Fruit fly (Drosophila melanogaster): ENCODE results near the gene Tpt.

Tpt gene

DNA sequence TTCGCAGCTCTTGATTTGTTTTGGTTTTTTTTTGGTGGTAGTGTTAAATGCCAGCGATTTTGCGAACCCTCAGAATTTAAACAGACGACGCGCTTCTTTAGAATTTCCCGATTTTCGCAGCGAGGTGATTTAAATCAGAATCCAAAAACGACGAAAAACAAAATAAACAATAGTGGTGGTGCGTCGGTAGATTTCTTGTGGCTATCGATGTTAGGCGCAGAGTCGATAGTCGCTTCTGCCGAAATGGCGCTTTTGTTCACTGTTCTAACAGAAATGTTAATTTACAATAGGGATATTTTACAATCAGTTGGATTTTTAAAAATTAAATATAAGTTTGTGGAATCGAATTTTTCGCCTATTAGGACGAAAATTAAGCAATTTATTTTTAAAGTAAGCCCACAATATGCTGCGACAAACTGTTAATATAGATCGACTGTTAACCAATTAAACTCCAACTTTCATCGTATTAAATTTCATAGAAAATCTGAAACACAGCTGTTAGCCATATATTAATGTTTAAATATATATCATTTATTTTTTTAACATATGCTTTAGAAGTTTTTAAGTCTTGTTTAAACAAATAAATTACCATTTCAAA is 44.2 kb upstream of the Tpt start, which contains the start of gene CG6983 (continued):
- TF ChIP-seq CG9609 (GFP tag; optimal IDR thresholded peaks at IDR 0.05) (no peak), CG18619 (GFP tag; optimal IDR thresholded peaks at IDR 0.05) (no peak), CG32772 (GFP tag; IDR thresholded peaks at IDR 0.05) (no peak), repo (GFP tag; optimal IDR thresholded peaks at IDR 0.05) (no peak), Side (GFP tag; optimal IDR thresholded peaks at IDR 0.05) (no peak), MBD-R2 (GFP tag; IDR thresholded peaks at IDR 0.05) (peak; percentile 31), CG4854 (GFP tag; optimal IDR thresholded peaks at IDR 0.05) (no peak), zfh2 (GFP tag; optimal IDR thresholded peaks at IDR 0.05) (no peak), sima (GFP tag; optimal IDR thresholded peaks at IDR 0.05) (no peak), CG6689 (GFP tag; IDR thresholded peaks at IDR 0.05) (no peak), TFAM (GFP tag; optimal IDR thresholded peaks at IDR 0.05) (no peak), her (GFP tag; optimal IDR thresholded peaks at IDR 0.05) (no peak), CG12659 (GFP tag; optimal IDR thresholded peaks at IDR 0.05) (no peak), CG6813 (GFP tag; optimal IDR thresholded peaks at IDR 0.05) (no peak), Med (GFP tag) (peak; percentile 74), CG10565 (GFP tag; optimal IDR thresholded peaks at IDR 0.05) (no peak), Nf-YA (GFP tag; IDR thresholded peaks at IDR 0.05) (no peak), CG7987 (GFP tag; optimal IDR thresholded peaks at IDR 0.05) (no peak), Eip74EF (GFP tag; optimal IDR thresholded peaks at IDR 0.05) (no peak), HmgD (GFP tag; optimal IDR thresholded peaks at IDR 0.05) (no peak), pum (GFP tag; optimal IDR thresholded peaks at IDR 0.05) (no peak), CG11695 (GFP tag; IDR thresholded peaks at IDR 0.05) (no peak), dm (GFP tag; optimal IDR thresholded peaks at IDR 0.05) (no peak), fd96Cb (tag; optimal IDR thresholded peaks at IDR 0.05) (no peak), tin (GFP tag; optimal IDR thresholded peaks at IDR 0.05) (no peak), CG6765 (GFP tag; optimal IDR thresholded peaks at IDR 0.05) (no peak), CG15601 (tag; optimal IDR thresholded peaks at IDR 0.05) (no peak), PHDP (tag; optimal IDR thresholded peaks at IDR 0.05) (no peak), CG6254 (GFP tag; optimal IDR thresholded peaks at IDR 0.05) (no peak), CG2875 (GFP tag; optimal IDR thresholded peaks at IDR 0.05) (no peak), H2.0 (GFP tag; IDR thresholded peaks at IDR 0.05) (no peak), CG12155 (GFP tag; optimal IDR thresholded peaks at IDR 0.05) (no peak), ERR (GFP tag; optimal IDR thresholded peaks at IDR 0.05) (no peak), CG7963 (GFP tag; IDR thresholded peaks at IDR 0.05; ENCODE audit: partially characterized antibody) (no peak), CG16813 (GFP tag; IDR thresholded peaks at IDR 0.05; ENCODE audit: partially characterized antibody) (peak; percentile 75; the same call in 2 of the 3 replicates), eve (GFP tag; optimal IDR thresholded peaks at IDR 0.05) (no peak), run (tag; optimal IDR thresholded peaks at IDR 0.05) (no peak), ac (GFP tag; optimal IDR thresholded peaks at IDR 0.05) (no peak), twi (tag; optimal IDR thresholded peaks at IDR 0.05) (no peak), Scr (GFP tag; IDR thresholded peaks at IDR 0.05; ENCODE audit: partially characterized antibody) (peak; percentile 78), BEAF-32 (GFP tag; optimal IDR thresholded peaks at IDR 0.05) (peak; percentile 85), E2f2 (GFP tag; IDR thresholded peaks at IDR 0.05) (peak; percentile 62; the same call in 1 of the 2 replicates), CG32767 (GFP tag; IDR thresholded peaks at IDR 0.05) (no peak), CG15479 (GFP tag; optimal IDR thresholded peaks at IDR 0.05) (no peak), lmd (GFP tag; IDR thresholded peaks at IDR 0.05) (no peak), emc (GFP tag; optimal IDR thresholded peaks at IDR 0.05) (no peak), Fer3 (tag; optimal IDR thresholded peaks at IDR 0.05) (no peak), CG34422 (GFP tag; IDR thresholded peaks at IDR 0.05) (peak; percentile 8; the same call in 1 of the 3 replicates), sens (GFP tag) (peak; percentile 89), CG15011 (GFP tag; optimal IDR thresholded peaks at IDR 0.05) (no peak), Nf-YC (tag; optimal IDR thresholded peaks at IDR 0.05) (no peak)

Data from whole organism, embryonic.